Worm (Caenorhabditis elegans): ENCODE measurements around the gene C24H12.6.
"Not testable (repeated sequence)": the region's sequence is repeated elsewhere in the genome, so short reads cannot be mapped to it uniquely, and the experiment has no call there.

C24H12.6 gene

ce11 chrII:418782-419181 is at the start of gene C24H12.6:
Gene C24H12.6, minus strand, starts transcription at chrII:418882.
- TF ChIP-seq tra-4 (tag; optimal IDR thresholded peaks at IDR 0.05) (no peak), tbx-37 (GFP tag; conservative IDR thresholded peaks at IDR 0.05) (no peak), flt-1 (GFP tag; IDR thresholded peaks at IDR 0.05) (no peak), ama-1 (optimal IDR thresholded peaks at IDR 0.05) (no peak), sea-1 (GFP tag; conservative IDR thresholded peaks at IDR 0.05) (no peak), ceh-36 (tag; optimal IDR thresholded peaks at IDR 0.05) (no peak), pes-1 (GFP tag; IDR thresholded peaks at IDR 0.05) (no peak), F13C5.2 (tag; optimal IDR thresholded peaks at IDR 0.05) (no peak), tbx-11 (GFP tag; IDR thresholded peaks at IDR 0.05) (no peak), scrt-1 (GFP tag; IDR thresholded peaks at IDR 0.05) (no peak), ceh-13 (GFP tag; optimal IDR thresholded peaks at IDR 0.05) (no peak), ets-7 (tag; optimal IDR thresholded peaks at IDR 0.05) (no peak), B0310.2 (tag; optimal IDR thresholded peaks at IDR 0.05) (no peak), hmbx-1 (tag; optimal IDR thresholded peaks at IDR 0.05) (no peak), aly-1 (tag; optimal IDR thresholded peaks at IDR 0.05) (no peak), hnd-1 (tag; optimal IDR thresholded peaks at IDR 0.05) (no peak), hmg-4 (GFP tag; optimal IDR thresholded peaks at IDR 0.05) (no peak)

DNA sequence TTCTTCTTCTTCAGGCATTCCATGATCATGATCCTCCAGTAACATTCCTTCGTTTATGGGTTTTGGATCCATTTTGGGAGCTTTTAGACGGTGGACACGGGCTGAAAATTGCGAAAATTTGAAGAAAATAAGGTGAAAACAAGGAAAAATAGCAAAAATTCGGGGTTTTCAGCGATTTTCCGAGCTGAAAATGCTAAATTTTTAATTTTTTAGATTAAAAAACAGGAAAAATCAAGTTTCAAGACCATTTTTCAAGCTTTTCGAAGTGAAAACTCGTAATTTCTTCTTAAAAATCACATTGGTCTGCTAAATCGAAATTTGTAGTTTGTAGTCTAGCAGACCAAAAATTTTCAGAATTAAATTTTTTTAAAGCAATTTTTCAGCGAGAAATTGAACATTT is 48.6 kb upstream of the C24H12.6 start, which contains the start of gene nfyb-1:
Gene nfyb-1 (minus strand): TSS at position 101 of the 400 bp plus-strand sequence.
- TF ChIP-seq B0310.2 (tag; optimal IDR thresholded peaks at IDR 0.05) (no peak), F13C5.2 (tag; optimal IDR thresholded peaks at IDR 0.05) (no peak), ama-1 (optimal IDR thresholded peaks at IDR 0.05) (no peak), hnd-1 (tag; optimal IDR thresholded peaks at IDR 0.05) (no peak), hmg-4 (GFP tag; optimal IDR thresholded peaks at IDR 0.05) (no peak), pes-1 (GFP tag; IDR thresholded peaks at IDR 0.05) (no peak), aly-1 (tag; optimal IDR thresholded peaks at IDR 0.05) (no peak), hmbx-1 (tag; optimal IDR thresholded peaks at IDR 0.05) (no peak), ceh-36 (tag; optimal IDR thresholded peaks at IDR 0.05) (no peak), tbx-11 (GFP tag; IDR thresholded peaks at IDR 0.05) (no peak), tbx-37 (GFP tag; conservative IDR thresholded peaks at IDR 0.05) (no peak), ceh-13 (GFP tag; optimal IDR thresholded peaks at IDR 0.05) (no peak), sea-1 (GFP tag; conservative IDR thresholded peaks at IDR 0.05) (no peak), scrt-1 (GFP tag; IDR thresholded peaks at IDR 0.05) (no peak), ets-7 (tag; optimal IDR thresholded peaks at IDR 0.05) (no peak), flt-1 (GFP tag; IDR thresholded peaks at IDR 0.05) (no peak)

- TF ChIP-seq hnd-1 (tag; optimal IDR thresholded peaks at IDR 0.05) (no peak), ama-1 (optimal IDR thresholded peaks at IDR 0.05) (no peak), ets-7 (tag; optimal IDR thresholded peaks at IDR 0.05) (no peak), F13C5.2 (tag; optimal IDR thresholded peaks at IDR 0.05) (no peak), B0310.2 (tag; optimal IDR thresholded peaks at IDR 0.05) (no peak), hmg-4 (GFP tag; optimal IDR thresholded peaks at IDR 0.05) (no peak), pes-1 (GFP tag; IDR thresholded peaks at IDR 0.05) (no peak), sea-1 (GFP tag; conservative IDR thresholded peaks at IDR 0.05) (no peak), aly-1 (tag; optimal IDR thresholded peaks at IDR 0.05) (no peak), ceh-13 (GFP tag; optimal IDR thresholded peaks at IDR 0.05) (no peak)
Observed at ce11 chrII:461297-461696, 42.6 kb upstream of the C24H12.6 start.

ce11 chrII:460835-461234 is 42.2 kb upstream of the C24H12.6 start, which contains the start of gene W10D9.3:
Gene W10D9.3, minus strand, starts transcription at chrII:460935.
- TF ChIP-seq hmg-4 (GFP tag; optimal IDR thresholded peaks at IDR 0.05) = no peak
- TF ChIP-seq aly-1 (tag; optimal IDR thresholded peaks at IDR 0.05) = no peak
- no peak for TF ChIP-seq hnd-1 (tag; optimal IDR thresholded peaks at IDR 0.05)
- no peak for TF ChIP-seq sea-1 (GFP tag; conservative IDR thresholded peaks at IDR 0.05)
- no peak for TF ChIP-seq ceh-13 (GFP tag; optimal IDR thresholded peaks at IDR 0.05)
- TF ChIP-seq tbx-37 (GFP tag; conservative IDR thresholded peaks at IDR 0.05) = no peak
- TF ChIP-seq tbx-11 (GFP tag; IDR thresholded peaks at IDR 0.05) = no peak
- TF ChIP-seq ceh-36 (tag; optimal IDR thresholded peaks at IDR 0.05) = no peak
- TF ChIP-seq tra-4 (tag; optimal IDR thresholded peaks at IDR 0.05) = no peak
- no peak for TF ChIP-seq ama-1 (optimal IDR thresholded peaks at IDR 0.05)
- TF ChIP-seq F13C5.2 (tag; optimal IDR thresholded peaks at IDR 0.05) = no peak
- no peak for TF ChIP-seq scrt-1 (GFP tag; IDR thresholded peaks at IDR 0.05)
- TF ChIP-seq ets-7 (tag; optimal IDR thresholded peaks at IDR 0.05) = no peak

DNA sequence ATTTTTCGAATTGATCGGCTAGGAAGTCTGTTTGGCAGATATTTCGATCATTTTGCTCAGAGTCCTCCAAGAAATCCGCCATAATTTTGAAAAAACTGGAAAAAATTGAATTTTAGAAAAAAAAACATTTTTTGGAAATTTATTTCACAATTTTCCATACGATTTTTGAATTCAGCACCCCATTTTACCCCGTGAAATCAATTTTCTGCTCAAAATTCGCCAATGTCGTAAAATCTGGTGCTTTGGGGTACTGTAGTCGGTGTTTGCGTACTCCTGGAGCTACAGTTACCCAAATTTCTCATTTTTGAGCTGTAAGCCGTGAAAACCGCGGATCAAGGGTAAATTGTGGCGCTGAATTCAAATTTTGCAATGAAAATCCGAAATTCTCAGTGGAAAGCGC is 39.1 kb upstream of the C24H12.6 start, which contains the start of gene gvd-1:
Gene gvd-1 (minus strand): TSS at position 101 of the 400 bp plus-strand sequence.
- TF ChIP-seq pes-1 (GFP tag; IDR thresholded peaks at IDR 0.05) (no peak), ets-7 (tag; optimal IDR thresholded peaks at IDR 0.05) (no peak), tbx-11 (GFP tag; IDR thresholded peaks at IDR 0.05) (no peak), sea-1 (GFP tag; conservative IDR thresholded peaks at IDR 0.05) (no peak), flt-1 (GFP tag; IDR thresholded peaks at IDR 0.05) (no peak)

ce11 chrII:456371-456770 is 37.7 kb upstream of the C24H12.6 start:
- no peak for TF ChIP-seq ceh-13 (GFP tag; optimal IDR thresholded peaks at IDR 0.05)
- no peak for TF ChIP-seq aly-1 (tag; optimal IDR thresholded peaks at IDR 0.05)
- no peak for TF ChIP-seq scrt-1 (GFP tag; IDR thresholded peaks at IDR 0.05)
- no peak for TF ChIP-seq tbx-37 (GFP tag; conservative IDR thresholded peaks at IDR 0.05)
- no peak for TF ChIP-seq tra-4 (tag; optimal IDR thresholded peaks at IDR 0.05)
- TF ChIP-seq ama-1 (optimal IDR thresholded peaks at IDR 0.05) = no peak
- no peak for TF ChIP-seq ceh-36 (tag; optimal IDR thresholded peaks at IDR 0.05)
- no peak for TF ChIP-seq B0310.2 (tag; optimal IDR thresholded peaks at IDR 0.05)
- no peak for TF ChIP-seq flt-1 (GFP tag; IDR thresholded peaks at IDR 0.05)
- no peak for TF ChIP-seq ets-7 (tag; optimal IDR thresholded peaks at IDR 0.05)
- TF ChIP-seq pes-1 (GFP tag; IDR thresholded peaks at IDR 0.05) = no peak
- TF ChIP-seq hnd-1 (tag; optimal IDR thresholded peaks at IDR 0.05) = no peak
- TF ChIP-seq sea-1 (GFP tag; conservative IDR thresholded peaks at IDR 0.05) = no peak
- no peak for TF ChIP-seq F13C5.2 (tag; optimal IDR thresholded peaks at IDR 0.05)
- TF ChIP-seq hmbx-1 (tag; optimal IDR thresholded peaks at IDR 0.05) = no peak
- no peak for TF ChIP-seq tbx-11 (GFP tag; IDR thresholded peaks at IDR 0.05)
- TF ChIP-seq hmg-4 (GFP tag; optimal IDR thresholded peaks at IDR 0.05) = no peak

- TF ChIP-seq ama-1 (optimal IDR thresholded peaks at IDR 0.05); tbx-37 (GFP tag; conservative IDR thresholded peaks at IDR 0.05); tbx-11 (GFP tag; IDR thresholded peaks at IDR 0.05): not testable (repeated sequence)
Observed at ce11 chrII:454646-455045, 36.0 kb upstream of the C24H12.6 start, which contains the start of gene W10D9.1. Gene W10D9.1, plus strand, starts transcription at chrII:454946.

Measured in whole organism, early embryonic.